Worm (Caenorhabditis elegans): ENCODE data around the gene R102.6.

Gene R102.6

DNA sequence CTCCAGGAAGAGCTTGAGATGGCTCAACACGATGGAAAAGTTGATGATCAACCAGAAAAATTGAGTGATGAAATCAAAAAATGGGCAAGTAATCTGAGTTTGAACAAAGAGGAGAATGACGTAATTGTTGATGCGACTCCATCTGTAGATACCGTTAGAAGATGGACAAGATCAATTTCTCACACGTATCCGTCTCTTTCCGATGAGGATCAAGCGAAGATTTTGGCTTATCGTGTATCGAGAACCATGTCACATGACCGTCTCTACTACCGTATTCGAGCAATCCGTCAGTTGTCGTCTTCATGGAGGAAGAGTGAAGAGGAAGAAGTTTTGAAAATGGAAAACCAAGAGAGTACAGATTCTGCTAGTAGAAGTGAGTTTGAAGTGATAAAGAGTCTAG, 12.1 kb upstream of the R102.6 start:
- TF ChIP-seq hlh-30 (tag; optimal IDR thresholded peaks at IDR 0.05; ENCODE audit: insufficient read depth) (peak; percentile 38), ceh-24 (tag; optimal IDR thresholded peaks at IDR 0.05) (no peak), ttx-3 (tag; optimal IDR thresholded peaks at IDR 0.05) (no peak), hlh-13 (GFP tag; optimal IDR thresholded peaks at IDR 0.05) (no peak)

DNA sequence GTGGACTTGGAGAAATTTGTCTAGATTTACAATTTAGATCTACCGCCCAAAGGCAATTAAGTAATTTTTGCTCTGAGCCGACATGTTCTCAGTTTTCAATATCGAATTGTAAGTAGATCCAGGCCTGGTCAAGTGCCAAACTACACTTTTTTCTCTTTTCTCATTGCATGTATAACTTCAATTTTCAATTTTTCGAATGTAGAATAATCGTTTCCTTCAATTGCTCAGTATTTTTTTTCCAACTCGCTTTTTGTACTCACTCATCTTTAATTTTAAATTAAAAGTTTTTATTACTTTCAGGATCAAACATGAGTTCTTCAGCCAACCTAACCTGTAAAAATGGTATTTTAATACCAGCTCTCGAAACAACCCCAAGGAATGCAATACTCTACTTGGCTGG, 10.4 kb upstream of the R102.6 start, which contains the start of gene ncx-3:
ncx-3 (plus strand) TSS at position 301 of the 400 bp plus-strand sequence.
- no peak for TF ChIP-seq pros-1 (tag; optimal IDR thresholded peaks at IDR 0.05)
- no peak for TF ChIP-seq ceh-30 (tag; optimal IDR thresholded peaks at IDR 0.05)
- TF ChIP-seq C08G9.2 (tag; optimal IDR thresholded peaks at IDR 0.05): no peak
- no peak for TF ChIP-seq hlh-6 (tag; optimal IDR thresholded peaks at IDR 0.05)
- no peak for TF ChIP-seq npax-4 (tag; optimal IDR thresholded peaks at IDR 0.05)
- TF ChIP-seq mec-3 (tag; optimal IDR thresholded peaks at IDR 0.05; ENCODE audit: borderline replicate concordance): no peak
- TF ChIP-seq ceh-48 (tag; optimal IDR thresholded peaks at IDR 0.05): no peak
- no peak for TF ChIP-seq pqm-1 (tag; optimal IDR thresholded peaks at IDR 0.05)
- no peak for TF ChIP-seq unc-42 (tag; optimal IDR thresholded peaks at IDR 0.05)
- no peak for TF ChIP-seq nhr-232 (tag; optimal IDR thresholded peaks at IDR 0.05)
- TF ChIP-seq ceh-9 (tag; optimal IDR thresholded peaks at IDR 0.05): no peak
- TF ChIP-seq T23F11.4 (GFP tag; optimal IDR thresholded peaks at IDR 0.05): no peak
- no peak for TF ChIP-seq dmd-4 (tag; optimal IDR thresholded peaks at IDR 0.05; ENCODE audit: borderline replicate concordance)
- no peak for TF ChIP-seq ceh-22 (tag; optimal IDR thresholded peaks at IDR 0.05)
- TF ChIP-seq F13H6.1 (tag; optimal IDR thresholded peaks at IDR 0.05): no peak
- TF ChIP-seq unc-55 (GFP tag; optimal IDR thresholded peaks at IDR 0.05): no peak
- no peak for TF ChIP-seq nfya-1 (tag; optimal IDR thresholded peaks at IDR 0.05)
- TF ChIP-seq ets-4 (tag; optimal IDR thresholded peaks at IDR 0.05): no peak
- TF ChIP-seq ceh-18 (tag; optimal IDR thresholded peaks at IDR 0.05): no peak
- TF ChIP-seq fkh-6 (tag; optimal IDR thresholded peaks at IDR 0.05): no peak

DNA sequence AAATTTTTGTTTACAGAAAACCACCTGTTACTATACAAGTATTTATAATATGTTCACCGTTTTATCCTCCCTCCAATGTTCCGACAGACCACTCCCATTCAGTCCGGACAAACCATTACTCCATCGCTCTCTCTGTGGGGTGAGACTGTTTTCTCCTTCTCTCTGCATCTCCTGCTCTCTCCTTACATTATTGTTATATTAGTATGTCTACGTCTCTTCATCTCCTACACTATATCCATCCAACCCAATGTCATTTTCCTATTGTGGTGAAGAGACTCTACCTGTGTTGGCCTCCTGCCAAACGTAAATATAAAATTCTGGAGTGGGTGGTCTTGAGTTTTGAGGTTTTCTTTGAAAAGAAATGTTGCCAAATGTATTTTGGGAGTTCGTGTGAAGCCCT, 8.6 kb upstream of the R102.6 start:
- TF ChIP-seq nfya-1 (tag; optimal IDR thresholded peaks at IDR 0.05): peak; percentile 21
- TF ChIP-seq pqm-1 (tag; optimal IDR thresholded peaks at IDR 0.05): no peak
- peak; percentile 8 for TF ChIP-seq ceh-31 (tag; optimal IDR thresholded peaks at IDR 0.05)

DNA sequence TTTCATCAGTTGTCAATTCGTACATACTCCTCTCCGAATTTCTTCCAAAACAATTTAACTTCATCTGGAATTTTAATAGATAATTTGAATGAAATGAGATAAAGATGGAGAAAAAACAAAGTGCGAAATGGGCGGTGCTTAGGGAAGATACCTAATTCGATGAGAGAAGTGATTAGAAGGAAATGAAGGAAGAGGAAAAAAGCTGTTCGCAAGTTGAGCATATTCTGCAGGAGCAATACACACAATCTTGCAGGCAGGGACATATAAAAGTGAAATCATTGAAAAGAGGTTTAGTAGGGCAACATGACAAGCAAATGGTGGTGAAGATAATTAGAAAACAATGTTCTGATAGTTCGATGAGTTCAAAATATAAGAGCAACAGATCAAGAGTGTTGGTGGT, 5.7 kb upstream of the R102.6 start, which contains the start of gene glb-21:
glb-21 (minus strand) TSS at position 66 of the 400 bp plus-strand sequence.
- TF ChIP-seq nfya-1 (tag; optimal IDR thresholded peaks at IDR 0.05) (no peak), ceh-45 (GFP tag; IDR thresholded peaks at IDR 0.05) (no peak), syd-9 (tag; optimal IDR thresholded peaks at IDR 0.05) (no peak), elt-2 (tag; optimal IDR thresholded peaks at IDR 0.05) (no peak), sox-2 (GFP tag; IDR thresholded peaks at IDR 0.05) (no peak), ceh-24 (tag; optimal IDR thresholded peaks at IDR 0.05) (no peak), ama-1 (optimal IDR thresholded peaks at IDR 0.05) (no peak)

DNA sequence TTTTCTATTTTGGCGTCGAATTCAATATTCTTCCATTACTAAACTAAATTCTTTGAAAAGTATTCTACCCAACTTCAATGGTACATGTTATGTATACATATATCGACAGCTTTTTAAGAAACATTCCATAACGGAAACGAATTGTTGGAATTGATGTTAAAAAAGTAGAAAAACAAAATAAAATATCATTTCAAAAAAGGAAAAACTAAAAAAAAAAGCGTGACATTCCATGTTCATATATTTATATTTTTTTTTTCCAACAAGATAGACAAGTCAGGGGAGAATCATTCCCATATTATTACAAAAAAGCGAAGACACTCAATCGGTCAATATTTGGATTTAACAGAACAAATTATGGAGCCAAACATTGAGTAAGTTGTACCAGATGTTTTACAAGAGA, 814 bp downstream of the R102.6 start, which contains the start of gene R102.10:
R102.10 (plus strand) TSS at position 301 of the 400 bp plus-strand sequence.
- TF ChIP-seq ceh-22 (tag; optimal IDR thresholded peaks at IDR 0.05) (no peak), sox-4 (tag; optimal IDR thresholded peaks at IDR 0.05) (no peak), pag-3 (tag; optimal IDR thresholded peaks at IDR 0.05; ENCODE audit: borderline replicate concordance) (no peak), ceh-24 (tag; optimal IDR thresholded peaks at IDR 0.05) (no peak), unc-86 (tag; optimal IDR thresholded peaks at IDR 0.05) (no peak), dmd-4 (tag; optimal IDR thresholded peaks at IDR 0.05; ENCODE audit: borderline replicate concordance) (no peak), ref-2 (tag; optimal IDR thresholded peaks at IDR 0.05) (no peak), pax-1 (tag; optimal IDR thresholded peaks at IDR 0.05) (no peak), hlh-30 (tag; optimal IDR thresholded peaks at IDR 0.05; ENCODE audit: insufficient read depth) (no peak), fkh-10 (GFP tag; optimal IDR thresholded peaks at IDR 0.05) (no peak), ceh-31 (tag; optimal IDR thresholded peaks at IDR 0.05) (no peak), npax-4 (tag; optimal IDR thresholded peaks at IDR 0.05) (no peak), fax-1 (tag; optimal IDR thresholded peaks at IDR 0.05) (no peak), K02D7.2 (tag; optimal IDR thresholded peaks at IDR 0.05) (no peak), ceh-48 (tag; optimal IDR thresholded peaks at IDR 0.05) (no peak), nfya-1 (tag; optimal IDR thresholded peaks at IDR 0.05) (no peak)
